Worm (Caenorhabditis elegans) whole organism, L2 larva: ENCODE data around the gene sre-3.

Experiments used
- C34F6.9 ChIP-seq: fragments of 150-350 bp; optimal IDR thresholded peaks from 2 replicates; lab custom pipeline; 2014; ENCODE audit warnings: missing biosample characterization, missing genetic modification characterization
- F13H6.1 ChIP-seq: sonication (generic microtip); optimal IDR thresholded peaks from 2 replicates; lab custom pipeline; 2016; ENCODE audit warnings: missing genetic modification characterization, missing compliant biosample characterization
- alr-1 ChIP-seq: fragments of 150-350 bp; optimal IDR thresholded peaks from 2 replicates; lab custom pipeline; 2014; ENCODE audit warnings: missing biosample characterization, missing genetic modification characterization
- ceh-16 ChIP-seq: fragments of 150-350 bp; optimal IDR thresholded peaks from 2 replicates; lab custom pipeline; 2014; ENCODE audit warnings: missing biosample characterization, missing genetic modification characterization
- ceh-82 ChIP-seq: fragments of 150-350 bp; optimal IDR thresholded peaks from 2 replicates; lab custom pipeline; 2014; ENCODE audit warnings: missing biosample characterization, missing genetic modification characterization
- crh-2 ChIP-seq: sonication (generic microtip); optimal IDR thresholded peaks from 2 replicates; lab custom pipeline; 2017; ENCODE audit warnings: missing biosample characterization, missing genetic modification characterization
- dmd-4 ChIP-seq: sonication (generic microtip); optimal IDR thresholded peaks from 2 replicates; lab custom pipeline; 2017; ENCODE audit warnings: missing biosample characterization, missing genetic modification characterization
- egl-27 ChIP-seq: sonication (generic microtip); optimal IDR thresholded peaks from 3 replicates; lab custom pipeline; 2017; ENCODE audit warnings: missing biosample characterization, missing genetic modification reagents, missing genetic modification characterization
- elt-1 ChIP-seq: fragments of 150-350 bp; optimal IDR thresholded peaks from 2 replicates; lab custom pipeline; 2014; ENCODE audit warnings: missing biosample characterization, missing genetic modification characterization
- elt-3 ChIP-seq: sonication (generic microtip); optimal IDR thresholded peaks from 2 replicates; lab custom pipeline; 2017; ENCODE audit warnings: missing biosample characterization, missing genetic modification characterization
- fos-1 ChIP-seq: fragments of 150-350 bp; optimal IDR thresholded peaks from 2 replicates; lab custom pipeline; 2014; ENCODE audit warnings: missing biosample characterization, missing genetic modification characterization
- gmeb-1 ChIP-seq: fragments of 150-350 bp; optimal IDR thresholded peaks from 2 replicates; lab custom pipeline; 2014; ENCODE audit warnings: missing biosample characterization, missing genetic modification characterization
- lin-11 ChIP-seq: fragments of 150-350 bp; sonication (generic microtip); optimal IDR thresholded peaks from 2 replicates; lab custom pipeline; 2014; ENCODE audit warnings: missing biosample characterization, missing genetic modification characterization, inconsistent platforms, mixed read lengths
- lsy-2 ChIP-seq, 2 experiments: fragments of 150-350 bp in 1 of 2; sonication (generic microtip) in 1 of 2; optimal IDR thresholded peaks; 2 replicates each; lab custom pipeline; 2014 to 2017; ENCODE audit warnings: missing biosample characterization in 2 of 2, missing genetic modification characterization in 2 of 2
- mbf-1 ChIP-seq: sonication (generic microtip); optimal IDR thresholded peaks from 2 replicates; lab custom pipeline; 2017; ENCODE audit warnings: missing biosample characterization, missing genetic modification characterization
- mdl-1 ChIP-seq, 2 experiments: fragments of 150-350 bp in 1 of 2; sonication (generic microtip) in 1 of 2; optimal IDR thresholded peaks; 2 replicates each; lab custom pipeline; 2017; ENCODE audit warnings: missing biosample characterization in 2 of 2, missing genetic modification characterization in 2 of 2
- nhr-10 ChIP-seq: sonication (generic microtip); optimal IDR thresholded peaks from 2 replicates; lab custom pipeline; 2017; ENCODE audit warnings: missing biosample characterization, missing genetic modification characterization
- nhr-11 ChIP-seq: fragments of 150-350 bp; optimal IDR thresholded peaks from 2 replicates; lab custom pipeline; 2014; ENCODE audit warnings: missing biosample characterization, missing genetic modification characterization
- nhr-12 ChIP-seq: fragments of 150-350 bp; optimal IDR thresholded peaks from 2 replicates; lab custom pipeline; 2014; ENCODE audit warnings: missing biosample characterization, missing genetic modification characterization
- nhr-21 ChIP-seq: fragments of 150-350 bp; optimal IDR thresholded peaks from 2 replicates; lab custom pipeline; 2014; ENCODE audit warnings: missing biosample characterization, missing genetic modification characterization
- nhr-237 ChIP-seq: fragments of 150-350 bp; optimal IDR thresholded peaks from 2 replicates; lab custom pipeline; 2014; ENCODE audit warnings: missing biosample characterization, missing genetic modification characterization
- nhr-25 ChIP-seq: fragments of 150-350 bp; sonication (generic microtip); optimal IDR thresholded peaks from 3 replicates; lab custom pipeline; 2014; ENCODE audit warnings: missing biosample characterization, missing genetic modification characterization
- nhr-6 ChIP-seq: fragments of 150-350 bp; optimal IDR thresholded peaks from 2 replicates; lab custom pipeline; 2014; ENCODE audit warnings: missing biosample characterization, missing genetic modification characterization
- peb-1 ChIP-seq: fragments of 150-350 bp; optimal IDR thresholded peaks from 2 replicates; lab custom pipeline; 2014; ENCODE audit warnings: missing biosample characterization, missing genetic modification characterization
- skn-1 ChIP-seq: sonication (generic microtip); optimal IDR thresholded peaks from 2 replicates; lab custom pipeline; 2017; ENCODE audit warnings: missing biosample characterization, missing genetic modification characterization
- sma-3 ChIP-seq: sonication (generic microtip); optimal IDR thresholded peaks from 2 replicates; lab custom pipeline; 2016; ENCODE audit warnings: missing genetic modification reagents, missing genetic modification characterization, missing compliant biosample characterization
- sma-9 ChIP-seq, 2 experiments: fragments of 150-350 bp in 1 of 2; sonication (generic microtip) in 1 of 2; optimal IDR thresholded peaks; 2 replicates each; lab custom pipeline; 2014 to 2016; ENCODE audit warnings: missing genetic modification characterization in 2 of 2, mild to moderate bottlenecking in 1 of 2, missing biosample characterization in 1 of 2, missing compliant biosample characterization in 1 of 2, missing genetic modification reagents in 1 of 2, moderate library complexity in 1 of 2
- unc-39 ChIP-seq: fragments of 150-350 bp; optimal IDR thresholded peaks from 2 replicates; lab custom pipeline; 2014; ENCODE audit warnings: missing biosample characterization, missing genetic modification characterization
- unc-55 ChIP-seq: fragments of 150-350 bp; sonication (generic microtip); optimal IDR thresholded peaks from 3 replicates; lab custom pipeline; 2014; ENCODE audit warnings: missing biosample characterization, missing genetic modification reagents, missing genetic modification characterization
- zag-1 ChIP-seq: fragments of 150-350 bp; optimal IDR thresholded peaks from 2 replicates; lab custom pipeline; 2014; ENCODE audit warnings: missing biosample characterization, missing genetic modification characterization
- ztf-1 ChIP-seq: fragments of 200-800 bp; sonication (Bioruptor generic); conservative IDR thresholded peaks from 2 replicates; pipeline ENCODE4 v1.3.6; 2022; ENCODE audit warnings: missing genetic modification characterization, missing compliant biosample characterization
- ztf-11 ChIP-seq: sonication (generic microtip); optimal IDR thresholded peaks from 2 replicates; lab custom pipeline; 2017; ENCODE audit warnings: missing biosample characterization, missing genetic modification characterization
- ztf-4 ChIP-seq: fragments of 150-350 bp; optimal IDR thresholded peaks from 2 replicates; lab custom pipeline; 2014; ENCODE audit warnings: missing biosample characterization, missing genetic modification characterization

sre-3 gene

DNA sequence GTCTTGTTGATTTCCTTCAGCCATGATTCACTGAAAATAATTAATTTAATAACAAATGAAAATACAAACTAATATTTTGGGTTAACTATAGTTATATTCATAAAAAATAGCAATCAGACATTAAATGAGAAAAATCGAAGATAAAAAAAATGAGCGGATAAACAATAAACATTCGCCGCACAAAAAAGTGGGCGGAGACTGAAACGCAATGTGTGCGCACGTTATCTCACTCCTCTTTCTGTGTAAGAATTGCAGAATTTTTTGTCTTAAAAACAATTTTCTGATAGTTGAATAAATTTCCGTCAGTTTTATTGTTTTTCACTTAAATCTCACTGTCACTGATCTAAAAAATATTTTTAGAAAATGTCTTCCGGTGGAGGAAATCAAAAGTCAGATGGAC, 11.4 kb upstream of the sre-3 start, which contains the start of the genes mtch-1 and rpb-4 (continued):
- TF ChIP-seq peb-1 (tag; lab: Kevin White, UChicago) (no peak), nhr-237 (tag; lab: Kevin White, UChicago) (no peak)

DNA sequence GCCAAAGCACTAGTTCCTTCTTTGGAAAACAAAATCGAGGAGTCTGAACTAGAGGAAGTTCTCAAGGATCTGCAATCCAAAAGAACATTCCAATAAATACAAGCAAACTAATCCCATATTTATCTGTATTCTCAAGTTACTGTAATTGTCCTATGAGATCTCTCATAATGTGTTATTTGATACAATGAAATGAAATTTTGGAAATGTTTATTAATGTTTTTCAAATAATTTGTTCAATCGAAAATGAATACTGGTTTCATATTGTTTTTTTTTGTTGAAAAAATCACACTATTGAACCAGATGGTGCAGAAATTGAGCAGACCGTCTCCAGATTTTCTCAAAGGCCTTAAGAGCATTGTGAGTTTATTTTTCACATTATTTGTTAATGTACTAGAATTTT, 10.6 kb upstream of the sre-3 start, which contains the start of gene F43E2.1:
TSS of gene F43E2.1 (plus strand) at position 301 of the 400 bp plus-strand sequence.
- TF ChIP-seq elt-1 (tag; lab: Kevin White, UChicago) (no peak), nhr-237 (tag; lab: Kevin White, UChicago) (no peak), unc-55 (no peak), zag-1 (tag; lab: Kevin White, UChicago) (no peak), mbf-1 (no peak), gmeb-1 (tag; lab: Kevin White, UChicago) (no peak), nhr-12 (tag; lab: Kevin White, UChicago) (no peak), peb-1 (tag; lab: Kevin White, UChicago) (no peak), dmd-4 (tag; lab: Kevin White, UChicago) (no peak), nhr-21 (tag; lab: Kevin White, UChicago) (no peak), C34F6.9 (tag; lab: Kevin White, UChicago) (no peak), ztf-11 (tag; lab: Kevin White, UChicago) (no peak), nhr-6 (tag; lab: Kevin White, UChicago) (no peak), sma-3 (GFP tag; lab: Kevin White, UChicago) (no peak), ceh-82 (no peak), elt-3 (no peak), F13H6.1 (tag; lab: Kevin White, UChicago) (no peak)

DNA sequence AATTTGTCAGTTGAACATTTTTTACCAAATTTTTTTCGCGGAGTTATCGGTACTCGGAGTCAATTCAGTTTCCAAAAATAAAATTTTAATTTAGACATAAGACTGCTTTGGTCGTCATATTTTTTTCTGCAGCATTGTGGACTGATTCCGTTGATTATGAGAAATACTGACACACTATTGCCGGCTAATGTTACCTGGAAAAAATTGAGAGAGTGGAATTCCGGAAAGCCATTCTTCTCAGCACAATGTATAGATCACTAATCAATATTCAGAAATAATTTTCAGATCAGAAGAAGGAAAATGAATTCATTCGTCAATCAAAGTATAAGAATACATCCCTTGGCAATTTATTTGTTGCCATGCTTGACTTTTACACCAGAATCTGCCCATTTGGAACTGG, 6.5 kb upstream of the sre-3 start, which contains the start of gene C07D10.6:
TSS of gene C07D10.6 (plus strand) at position 301 of the 400 bp plus-strand sequence.
- no peak for TF ChIP-seq unc-39
- no peak for TF ChIP-seq lin-11 (tag; lab: Kevin White, UChicago)
- TF ChIP-seq nhr-10 (tag; lab: Kevin White, UChicago), result no peak
- TF ChIP-seq, all 48 proteins: peak for 0

DNA sequence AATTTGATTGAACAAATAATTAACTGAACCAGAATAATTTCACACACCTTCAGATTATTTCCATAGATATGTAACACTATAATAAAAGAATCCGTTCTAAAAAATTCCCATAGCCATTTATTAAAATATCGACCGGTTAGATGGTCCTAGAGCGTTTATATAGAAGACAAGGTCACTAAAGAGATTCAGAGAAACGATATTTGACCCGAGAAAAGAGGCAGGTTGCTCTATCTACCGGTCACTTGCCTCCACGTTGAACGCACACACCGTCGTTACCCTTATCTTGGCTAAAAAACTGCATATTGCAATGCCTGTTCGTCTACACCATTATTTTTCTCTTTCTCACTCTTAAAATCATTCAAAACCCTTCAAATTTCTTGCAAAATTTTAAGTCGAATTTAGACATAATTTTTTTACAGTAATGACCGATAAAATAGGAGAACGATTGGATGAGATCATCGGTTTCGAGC, 4.4 kb upstream of the sre-3 start, which contains the start of gene C07D10.5:
TSS of gene C07D10.5 (plus strand) at position 420 of the 470 bp plus-strand sequence.
- TF ChIP-seq ztf-11 (tag; lab: Kevin White, UChicago) (no peak), crh-2 (tag; lab: Kevin White, UChicago) (no peak), gmeb-1 (tag; lab: Kevin White, UChicago) (no peak), egl-27 (tag; lab: Kevin White, UChicago) (no peak), sma-9 (GFP tag; optimal IDR thresholded peaks at IDR 0.05; lab: Kevin White, UChicago) (no peak), sma-9 (tag; optimal IDR thresholded peaks at IDR 0.05; lab: Kevin White, UChicago) (no peak), elt-3 (no peak), mbf-1 (no peak), alr-1 (tag; lab: Kevin White, UChicago) (no peak), ztf-1 (GFP tag; lab: Robert Waterston, UW) (no peak), nhr-11 (tag; lab: Kevin White, UChicago) (no peak), ztf-4 (tag; lab: Kevin White, UChicago) (no peak), zag-1 (tag; lab: Kevin White, UChicago) (no peak), skn-1 (no peak), ceh-16 (tag; lab: Kevin White, UChicago) (no peak), lsy-2 (tag; optimal IDR thresholded peaks at IDR 0.05; lab: Kevin White, UChicago) (no peak), lin-11 (tag; lab: Kevin White, UChicago) (no peak)
- TF ChIP-seq, all 48 proteins: peak for 0

DNA sequence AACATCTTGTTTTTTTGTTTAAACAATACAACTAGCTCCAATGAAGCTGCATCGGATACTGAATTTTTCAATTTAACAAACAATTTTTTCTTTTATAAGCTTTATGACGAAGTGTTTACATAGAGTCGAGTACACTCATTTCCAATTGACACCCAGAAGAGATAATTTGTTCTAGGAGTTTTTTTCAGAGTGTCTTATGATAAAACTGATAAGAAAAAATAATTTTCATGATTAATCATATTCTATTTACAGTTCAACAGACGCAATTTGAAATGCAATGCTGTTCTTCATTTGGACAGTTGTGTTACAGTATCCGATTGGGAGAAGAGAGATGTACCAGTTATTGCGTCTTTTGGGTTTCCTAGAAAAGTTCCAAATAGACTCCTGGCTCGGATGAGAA, 3.6 kb upstream of the sre-3 start:
- no peak for TF ChIP-seq nhr-21 (tag; lab: Kevin White, UChicago)
- TF ChIP-seq nhr-25 (tag; lab: Kevin White, UChicago), result no peak
- no peak for TF ChIP-seq nhr-12 (tag; lab: Kevin White, UChicago)
- TF ChIP-seq mdl-1 (tag; optimal IDR thresholded peaks at IDR 0.05; lab: Kevin White, UChicago), result no peak
- TF ChIP-seq fos-1 (tag; lab: Kevin White, UChicago), result peak; percentile 51
- TF ChIP-seq, all 48 proteins: peak for 1
